Worm (Caenorhabditis elegans) whole organism, late embryonic: ENCODE data around the gene T04C12.11.
A peak's percentile ranks its signal among the peaks of the same experiment; 100 is the strongest.

Experiments used
- C38D4.7 ChIP-seq: fragments of 200-800 bp; sonication (Bioruptor generic); optimal IDR thresholded peaks from 2 replicates; lab custom pipeline; 2018; ENCODE audit warnings: mild to moderate bottlenecking, missing genetic modification characterization, moderate library complexity, missing compliant biosample characterization
- K02D7.2 ChIP-seq: sonication (generic microtip); optimal IDR thresholded peaks from 2 replicates; lab custom pipeline; 2017; ENCODE audit warnings: mild to moderate bottlenecking, missing genetic modification characterization, missing compliant biosample characterization
- Y22D7AL.16 ChIP-seq: sonication (generic microtip); optimal IDR thresholded peaks from 2 replicates; lab custom pipeline; 2016; ENCODE audit warnings: missing genetic modification characterization, missing compliant biosample characterization
- ahr-1 ChIP-seq: sonication (generic microtip); optimal IDR thresholded peaks from 2 replicates; lab custom pipeline; 2016; ENCODE audit warnings: missing genetic modification characterization, missing compliant biosample characterization
- ceh-14 ChIP-seq: sonication (generic microtip); optimal IDR thresholded peaks from 2 replicates; lab custom pipeline; 2016; ENCODE audit warnings: missing genotype, missing genetic modification characterization, missing compliant biosample characterization
- ceh-18 ChIP-seq: sonication (generic microtip); optimal IDR thresholded peaks from 2 replicates; lab custom pipeline; 2016; ENCODE audit warnings: missing genetic modification characterization, missing compliant biosample characterization
- ceh-19 ChIP-seq: fragments of 200-800 bp; sonication (Bioruptor generic); optimal IDR thresholded peaks from 2 replicates; lab custom pipeline; 2018; ENCODE audit warnings: mild to moderate bottlenecking, missing genetic modification characterization, missing compliant biosample characterization
- ceh-2 ChIP-seq: sonication (generic microtip); optimal IDR thresholded peaks from 2 replicates; lab custom pipeline; 2016; ENCODE audit warnings: missing genotype, missing genetic modification characterization, missing compliant biosample characterization
- ceh-22 ChIP-seq: sonication (generic microtip); optimal IDR thresholded peaks from 2 replicates; lab custom pipeline; 2017; ENCODE audit warnings: missing biosample characterization, missing genetic modification characterization
- ceh-24 ChIP-seq: sonication (generic microtip); optimal IDR thresholded peaks from 2 replicates; lab custom pipeline; 2016; ENCODE audit warnings: mild to moderate bottlenecking, missing genetic modification characterization, missing compliant biosample characterization
- ceh-30 ChIP-seq: fragments of 150-350 bp; optimal IDR thresholded peaks from 2 replicates; lab custom pipeline; 2014; ENCODE audit warnings: missing biosample characterization, missing genetic modification characterization
- ceh-45 ChIP-seq: fragments of 200-800 bp; sonication (Bioruptor generic); IDR thresholded peaks from 2 replicates; pipeline ENCODE4 v1.3.6; 2022; ENCODE audit warnings: missing genetic modification reagents, missing genetic modification characterization, missing compliant biosample characterization
- ceh-48 ChIP-seq: sonication (generic microtip); optimal IDR thresholded peaks from 2 replicates; lab custom pipeline; 2016; ENCODE audit warnings: missing genetic modification characterization, inconsistent platforms, missing compliant biosample characterization
- ceh-6 ChIP-seq: fragments of 200-800 bp; sonication (Bioruptor generic); optimal IDR thresholded peaks from 2 replicates; lab custom pipeline; 2018; ENCODE audit warnings: mild to moderate bottlenecking, missing genetic modification characterization, missing compliant biosample characterization
- ceh-9 ChIP-seq: sonication (generic microtip); optimal IDR thresholded peaks from 2 replicates; lab custom pipeline; 2016; ENCODE audit warnings: mild to moderate bottlenecking, missing genetic modification characterization, inconsistent platforms, missing compliant biosample characterization
- che-1 ChIP-seq: sonication (generic microtip); optimal IDR thresholded peaks from 2 replicates; lab custom pipeline; 2016; ENCODE audit warnings: mild to moderate bottlenecking, missing genetic modification characterization, missing compliant biosample characterization
- dve-1 ChIP-seq: sonication (generic microtip); optimal IDR thresholded peaks from 2 replicates; lab custom pipeline; 2017; ENCODE audit warnings: antibody characterized with exemption, mild to moderate bottlenecking, missing genetic modification characterization, missing compliant biosample characterization
- elt-2 ChIP-seq: sonication (generic microtip); optimal IDR thresholded peaks from 2 replicates; lab custom pipeline; 2016; ENCODE audit warnings: missing genetic modification reagents, missing genetic modification characterization, missing compliant biosample characterization
- elt-4 ChIP-seq: sonication (generic microtip); optimal IDR thresholded peaks from 2 replicates; lab custom pipeline; 2016; ENCODE audit warnings: missing genetic modification characterization, missing compliant biosample characterization
- ets-4 ChIP-seq: sonication (generic microtip); optimal IDR thresholded peaks from 2 replicates; lab custom pipeline; 2016; ENCODE audit warnings: missing genetic modification characterization, missing compliant biosample characterization
- eyg-1 ChIP-seq: sonication (generic microtip); optimal IDR thresholded peaks from 2 replicates; lab custom pipeline; 2016; ENCODE audit warnings: missing genotype, missing genetic modification characterization, missing compliant biosample characterization
- fax-1 ChIP-seq: sonication (generic microtip); optimal IDR thresholded peaks from 2 replicates; lab custom pipeline; 2016; ENCODE audit warnings: missing genotype, missing genetic modification characterization, missing compliant biosample characterization
- fkh-10 ChIP-seq: fragments of 150-350 bp; optimal IDR thresholded peaks from 2 replicates; lab custom pipeline; 2014; ENCODE audit warnings: missing biosample characterization, missing genetic modification reagents, missing genetic modification characterization
- gmeb-2 ChIP-seq: sonication (generic microtip); optimal IDR thresholded peaks from 2 replicates; lab custom pipeline; 2016; ENCODE audit warnings: missing genetic modification characterization, inconsistent platforms, missing compliant biosample characterization
- hlh-13 ChIP-seq: fragments of 200-800 bp; sonication (Bioruptor generic); optimal IDR thresholded peaks from 2 replicates; lab custom pipeline; 2018; ENCODE audit warnings: mild to moderate bottlenecking, missing genetic modification characterization, missing compliant biosample characterization
- hlh-15 ChIP-seq: sonication (generic microtip); optimal IDR thresholded peaks from 2 replicates; lab custom pipeline; 2016; ENCODE audit warnings: missing genetic modification characterization, missing compliant biosample characterization
- hlh-6 ChIP-seq: sonication (generic microtip); optimal IDR thresholded peaks from 2 replicates; lab custom pipeline; 2016; ENCODE audit warnings: missing genotype, missing genetic modification characterization, missing compliant biosample characterization
- hlh-8 ChIP-seq: sonication (generic microtip); optimal IDR thresholded peaks from 2 replicates; lab custom pipeline; 2016; ENCODE audit warnings: missing genotype, missing genetic modification characterization, missing compliant biosample characterization
- madf-2 ChIP-seq: sonication (generic microtip); optimal IDR thresholded peaks from 2 replicates; lab custom pipeline; 2017; ENCODE audit warnings: missing genetic modification characterization, missing compliant biosample characterization
- mec-3 ChIP-seq: sonication (generic microtip); optimal IDR thresholded peaks from 2 replicates; lab custom pipeline; 2016; ENCODE audit warnings: borderline replicate concordance, missing genetic modification characterization, missing compliant biosample characterization
- nfya-1 ChIP-seq: sonication (generic microtip); optimal IDR thresholded peaks from 2 replicates; lab custom pipeline; 2017; ENCODE audit warnings: missing genetic modification characterization, mild to moderate bottlenecking, missing compliant biosample characterization, antibody characterized with exemption, moderate library complexity
- nhr-232 ChIP-seq: sonication (generic microtip); optimal IDR thresholded peaks from 2 replicates; lab custom pipeline; 2016; ENCODE audit warnings: missing genetic modification characterization, missing compliant biosample characterization
- npax-4 ChIP-seq: sonication (generic microtip); optimal IDR thresholded peaks from 2 replicates; lab custom pipeline; 2016; ENCODE audit warnings: missing genetic modification characterization, missing compliant biosample characterization
- odd-2 ChIP-seq: sonication (generic microtip); optimal IDR thresholded peaks from 2 replicates; lab custom pipeline; 2017; ENCODE audit warnings: antibody characterized with exemption, mild to moderate bottlenecking, missing genetic modification characterization, missing compliant biosample characterization
- pat-9 ChIP-seq: fragments of 200-800 bp; sonication (Bioruptor generic); optimal IDR thresholded peaks from 2 replicates; lab custom pipeline; 2018; ENCODE audit warnings: mild to moderate bottlenecking, missing genetic modification characterization, moderate library complexity, missing compliant biosample characterization
- pha-2 ChIP-seq: sonication (generic microtip); optimal IDR thresholded peaks from 2 replicates; lab custom pipeline; 2017; ENCODE audit warnings: mild to moderate bottlenecking, missing genetic modification characterization, missing compliant biosample characterization
- pha-4 ChIP-seq: fragments of 150-350 bp; optimal IDR thresholded peaks from 2 replicates; lab custom pipeline; 2018; ENCODE audit warnings: missing biosample characterization, missing genetic modification reagents, missing genetic modification characterization
- pros-1 ChIP-seq: fragments of 150-350 bp; optimal IDR thresholded peaks from 2 replicates; lab custom pipeline; 2014; ENCODE audit warnings: missing biosample characterization, missing genetic modification reagents, missing genetic modification characterization
- ref-2 ChIP-seq: sonication (generic microtip); optimal IDR thresholded peaks from 2 replicates; lab custom pipeline; 2016; ENCODE audit warnings: missing genetic modification characterization, missing compliant biosample characterization
- sox-2 ChIP-seq: fragments of 200-800 bp; sonication (Bioruptor generic); IDR thresholded peaks from 2 replicates; pipeline ENCODE4 v1.3.6; 2022; ENCODE audit warnings: missing genetic modification reagents, missing genetic modification characterization, missing compliant biosample characterization
- sox-4 ChIP-seq: sonication (generic microtip); optimal IDR thresholded peaks from 2 replicates; lab custom pipeline; 2017; ENCODE audit warnings: mild to moderate bottlenecking, missing genetic modification characterization, inconsistent platforms, missing compliant biosample characterization
- syd-9 ChIP-seq: sonication (generic microtip); optimal IDR thresholded peaks from 2 replicates; lab custom pipeline; 2016; ENCODE audit warnings: mild to moderate bottlenecking, missing genetic modification characterization, moderate library complexity, missing compliant biosample characterization
- ttx-3 ChIP-seq: sonication (generic microtip); optimal IDR thresholded peaks from 2 replicates; lab custom pipeline; 2016; ENCODE audit warnings: missing genetic modification reagents, missing genetic modification characterization, missing compliant biosample characterization
- unc-3 ChIP-seq, 2 experiments: fragments of 200-800 bp in 1 of 2; sonication (Bioruptor generic) in 1 of 2; sonication (generic microtip) in 1 of 2; conservative IDR thresholded peaks in 1 of 2; optimal IDR thresholded peaks in 1 of 2; 2 replicates each; pipeline versions ENCODE4 v1.3.6 to Lab custom; 2016 to 2022; ENCODE audit warnings: missing compliant biosample characterization in 2 of 2, missing genetic modification characterization in 2 of 2, missing genetic modification reagents in 1 of 2
- unc-55 ChIP-seq: sonication (generic microtip); optimal IDR thresholded peaks from 2 replicates; lab custom pipeline; 2017; ENCODE audit warnings: missing biosample characterization, missing genetic modification reagents, missing genetic modification characterization
- ztf-16 ChIP-seq: sonication (generic microtip); optimal IDR thresholded peaks from 2 replicates; lab custom pipeline; 2017; ENCODE audit warnings: missing genetic modification characterization, missing compliant biosample characterization

Gene T04C12.11

DNA sequence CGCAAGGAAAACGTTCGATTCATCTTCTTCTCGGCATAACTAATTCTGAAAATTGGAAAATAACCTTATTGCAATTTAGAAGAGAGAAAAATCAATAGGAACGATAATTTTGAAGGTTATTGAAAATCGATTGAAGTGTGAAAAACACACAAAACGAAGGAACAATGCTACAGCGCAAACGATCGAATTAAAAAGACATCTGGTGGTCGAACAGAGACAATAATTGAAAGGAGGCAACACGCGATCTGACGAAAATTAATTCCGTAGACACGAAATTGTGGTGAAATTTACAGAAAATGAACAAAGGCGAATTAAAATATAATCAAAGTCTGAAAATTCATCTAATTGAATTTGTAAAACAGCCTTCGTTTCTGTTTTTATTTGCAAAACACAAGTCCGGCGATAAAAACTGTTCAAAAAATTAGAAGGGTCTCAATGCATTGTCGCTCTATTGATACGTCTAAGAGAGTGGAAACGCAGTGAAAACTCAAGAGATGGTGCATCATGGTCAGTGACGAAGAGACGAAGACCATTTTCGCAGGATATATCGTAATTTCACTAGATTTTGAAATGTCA, 20.6 kb downstream of the T04C12.11 start, which contains the start of gene pak-2 (continued):
- peak; percentile 44 for TF ChIP-seq che-1 (tag; lab: Kevin White, UChicago)
- TF ChIP-seq K02D7.2, result peak; percentile 62
- TF ChIP-seq odd-2 (tag; lab: Kevin White, UChicago), result no peak
- TF ChIP-seq fkh-10, result no peak
- TF ChIP-seq ceh-19 (GFP tag; lab: Kevin White, UChicago), result peak; percentile 59
- peak; percentile 93 for TF ChIP-seq ceh-2 (tag; lab: Kevin White, UChicago)
- no peak for TF ChIP-seq pat-9 (tag; lab: Kevin White, UChicago)
- TF ChIP-seq nhr-232, result no peak
- TF ChIP-seq ztf-16, result peak; percentile 70
- TF ChIP-seq madf-2, result peak; percentile 45
- TF ChIP-seq gmeb-2 (tag; lab: Kevin White, UChicago), result peak; percentile 39
- no peak for TF ChIP-seq ceh-48
- TF ChIP-seq elt-4 (tag; lab: Kevin White, UChicago), result no peak
- no peak for TF ChIP-seq unc-3 (GFP tag; conservative IDR thresholded peaks at IDR 0.05; lab: Robert Waterston, UW)
- TF ChIP-seq unc-3 (tag; optimal IDR thresholded peaks at IDR 0.05; lab: Kevin White, UChicago), result peak; percentile 77
- peak; percentile 45 for TF ChIP-seq syd-9 (tag; lab: Kevin White, UChicago)
- no peak for TF ChIP-seq ceh-22 (tag; lab: Kevin White, UChicago)
- no peak for TF ChIP-seq sox-2 (GFP tag; lab: Robert Waterston, UW)
- TF ChIP-seq ceh-24 (tag; lab: Kevin White, UChicago), result no peak
- TF ChIP-seq hlh-6, result peak; percentile 73
- TF ChIP-seq ref-2 (tag; lab: Kevin White, UChicago), result peak; percentile 97
- peak; percentile 90 for TF ChIP-seq elt-2 (tag; lab: Kevin White, UChicago)
- TF ChIP-seq pha-2, result peak; percentile 44
- peak; percentile 57 for TF ChIP-seq eyg-1
- TF ChIP-seq hlh-8, result peak; percentile 83
- peak; percentile 66 for TF ChIP-seq hlh-15 (tag; lab: Kevin White, UChicago)
- TF ChIP-seq ttx-3 (tag; lab: Kevin White, UChicago), result peak; percentile 47
- peak; percentile 54 for TF ChIP-seq nfya-1 (tag; lab: Kevin White, UChicago)
- peak; percentile 43 for TF ChIP-seq ceh-6 (GFP tag; lab: Kevin White, UChicago)
- TF ChIP-seq sox-4 (tag; lab: Kevin White, UChicago), result peak; percentile 0
- peak; percentile 14 for TF ChIP-seq C38D4.7 (GFP tag; lab: Kevin White, UChicago)
- peak; percentile 77 for TF ChIP-seq ahr-1 (tag; lab: Kevin White, UChicago)
- no peak for TF ChIP-seq unc-55 (GFP tag; lab: Kevin White, UChicago)
- no peak for TF ChIP-seq hlh-13 (GFP tag; lab: Kevin White, UChicago)
- no peak for TF ChIP-seq Y22D7AL.16 (tag; lab: Kevin White, UChicago)
- TF ChIP-seq ceh-30 (tag; lab: Kevin White, UChicago), result no peak
- peak; percentile 95 for TF ChIP-seq ceh-14 (tag; lab: Kevin White, UChicago)
- peak; percentile 87 for TF ChIP-seq mec-3 (tag; lab: Kevin White, UChicago)
- TF ChIP-seq ceh-9 (tag; lab: Kevin White, UChicago), result no peak
- TF ChIP-seq ceh-45 (GFP tag; lab: Robert Waterston, UW), result no peak
- TF ChIP-seq ceh-18, result peak; percentile 83
- peak; percentile 92 for TF ChIP-seq fax-1 (tag; lab: Kevin White, UChicago)
- peak; percentile 97 for TF ChIP-seq ets-4
- peak; percentile 19 for TF ChIP-seq dve-1
- no peak for TF ChIP-seq pros-1
- TF ChIP-seq npax-4 (tag; lab: Kevin White, UChicago), result no peak
- no peak for TF ChIP-seq pha-4 (tag; lab: Kevin White, UChicago)
